Worm (Caenorhabditis elegans): ENCODE measurements around the gene ttll-11.

DNA sequence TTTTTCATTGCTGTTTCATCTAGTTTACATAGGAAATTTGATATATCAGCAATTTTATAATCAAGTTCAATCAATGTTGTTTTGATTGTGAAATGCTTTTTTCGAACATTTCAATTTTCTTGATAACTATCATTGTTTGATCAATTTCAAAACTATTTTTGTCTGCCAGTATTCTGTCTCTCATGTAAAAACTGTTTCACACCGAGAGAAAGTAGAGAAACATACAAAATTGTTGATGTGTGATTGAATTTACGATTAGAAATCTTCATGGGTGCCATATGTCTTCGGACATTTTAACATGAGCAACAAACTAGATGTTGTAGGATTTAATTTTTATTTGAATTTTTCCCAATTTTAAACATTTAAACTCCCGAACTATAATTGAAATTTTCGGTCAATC lies 46.8 kb upstream of the ttll-11 start, which contains the start of gene C49C8.2:
- TF ChIP-seq sea-2 (GFP tag; IDR thresholded peaks at IDR 0.05) (no peak), unc-130 (GFP tag; optimal IDR thresholded peaks at IDR 0.05) (no peak), F10E7.11 (tag; optimal IDR thresholded peaks at IDR 0.05) (no peak), ama-1 (optimal IDR thresholded peaks at IDR 0.05) (no peak), ama-1 (GFP tag; optimal IDR thresholded peaks at IDR 0.05) (no peak), tbp1 (GFP tag; optimal IDR thresholded peaks at IDR 0.05) (no peak), C17E4.6 (GFP tag; IDR thresholded peaks at IDR 0.05) (no peak), nfya-1 (tag; optimal IDR thresholded peaks at IDR 0.05; ENCODE audit: borderline replicate concordance, insufficient read depth) (no peak), nhr-120 (GFP tag; IDR thresholded peaks at IDR 0.05) (no peak)
